Worm (Caenorhabditis elegans) whole organism, L1 larva: ENCODE measurements around the gene T24D5.3.

Experiments used
- C04F5.9 ChIP-seq: sonication (generic microtip); optimal IDR thresholded peaks from 2 replicates; lab custom pipeline; 2016; ENCODE audit warnings: missing genetic modification characterization, missing compliant biosample characterization
- Y116A8C.19 ChIP-seq: sonication (generic microtip); optimal IDR thresholded peaks from 2 replicates; lab custom pipeline; 2016; ENCODE audit warnings: missing compliant biosample characterization, missing genetic modification characterization, borderline replicate concordance
- ama-1 ChIP-seq: fragments of 150-350 bp; optimal IDR thresholded peaks from 2 replicates; lab custom pipeline; 2014
- ceh-8 ChIP-seq: fragments of 200-800 bp; sonication (Bioruptor generic); optimal IDR thresholded peaks from 2 replicates; lab custom pipeline; 2018; ENCODE audit warnings: mild to moderate bottlenecking, missing genetic modification characterization, moderate library complexity, missing compliant biosample characterization
- dsc-1 ChIP-seq: sonication (generic microtip); optimal IDR thresholded peaks from 2 replicates; lab custom pipeline; 2016; ENCODE audit warnings: mild to moderate bottlenecking, missing genetic modification characterization, missing compliant biosample characterization
- efl-1 ChIP-seq, 4 experiments: fragments of 150-350 bp; optimal IDR thresholded peaks in 3 of 4; peaks in 1 of 4; 1 replicate in 1 of 4; 2 replicates in 3 of 4; lab custom pipeline; 2014; ENCODE audit warnings: missing biosample characterization in 2 of 4, missing genetic modification characterization in 2 of 4, missing genetic modification reagents in 2 of 4
- egl-13 ChIP-seq: sonication (generic microtip); optimal IDR thresholded peaks from 2 replicates; lab custom pipeline; 2016; ENCODE audit warnings: missing genotype, missing genetic modification reagents, missing genetic modification characterization, missing compliant biosample characterization
- fkh-10 ChIP-seq: sonication (generic microtip); optimal IDR thresholded peaks from 2 replicates; lab custom pipeline; 2017; ENCODE audit warnings: missing biosample characterization, missing genetic modification reagents, missing genetic modification characterization
- fkh-8 ChIP-seq: sonication (generic microtip); optimal IDR thresholded peaks from 2 replicates; lab custom pipeline; 2016; ENCODE audit warnings: mild to moderate bottlenecking, missing genetic modification characterization, missing compliant biosample characterization
- fos-1 ChIP-seq: fragments of 150-350 bp; optimal IDR thresholded peaks from 2 replicates; lab custom pipeline; 2014; ENCODE audit warnings: missing biosample characterization, missing genetic modification characterization
- hlh-17 ChIP-seq: fragments of 200-800 bp; sonication (Bioruptor generic); optimal IDR thresholded peaks from 2 replicates; lab custom pipeline; 2018; ENCODE audit warnings: missing genetic modification characterization, mild to moderate bottlenecking, missing compliant biosample characterization, moderate library complexity, borderline replicate concordance
- hpl-2 ChIP-seq: fragments of 150-350 bp; optimal IDR thresholded peaks from 2 replicates; lab custom pipeline; 2014; ENCODE audit warnings: missing biosample characterization, missing genetic modification reagents, missing genetic modification characterization
- irx-1 ChIP-seq: sonication (generic microtip); optimal IDR thresholded peaks from 2 replicates; lab custom pipeline; 2016; ENCODE audit warnings: missing genetic modification characterization, missing compliant biosample characterization
- isw-1 ChIP-seq: fragments of 200-800 bp; sonication (Bioruptor generic); IDR thresholded peaks from 2 replicates; pipeline ENCODE4 v1.3.6; 2022; ENCODE audit warnings: missing genetic modification characterization, missing compliant biosample characterization
- jun-1 ChIP-seq: fragments of 150-350 bp; optimal IDR thresholded peaks from 2 replicates; lab custom pipeline; 2014; ENCODE audit warnings: missing biosample characterization, missing genetic modification reagents, missing genetic modification characterization
- lin-14 ChIP-seq: fragments of 200-800 bp; sonication (Bioruptor generic); optimal IDR thresholded peaks from 2 replicates; lab custom pipeline; 2018; ENCODE audit warnings: mild to moderate bottlenecking, missing genetic modification characterization, moderate library complexity, missing compliant biosample characterization
- lin-15B ChIP-seq: fragments of 150-350 bp; sonication (generic microtip); optimal IDR thresholded peaks from 3 replicates; lab custom pipeline; 2014; ENCODE audit warnings: missing biosample characterization, missing genetic modification characterization
- lin-35 ChIP-seq, 2 experiments: fragments of 150-350 bp; optimal IDR thresholded peaks; 2 replicates each; lab custom pipeline; 2014; ENCODE audit warnings: missing biosample characterization in 2 of 2, missing genetic modification characterization in 2 of 2, missing genetic modification reagents in 2 of 2
- lir-3 ChIP-seq: sonication (generic microtip); optimal IDR thresholded peaks from 2 replicates; lab custom pipeline; 2016; ENCODE audit warnings: mild to moderate bottlenecking, missing genetic modification characterization, moderate library complexity, missing compliant biosample characterization; ENCODE audit not compliant: poor library complexity
- lsy-2 ChIP-seq, 2 experiments: fragments of 150-350 bp; optimal IDR thresholded peaks; 2 replicates each; lab custom pipeline; 2014; ENCODE audit warnings: missing biosample characterization in 2 of 2, missing genetic modification characterization in 2 of 2
- mdl-1 ChIP-seq, 2 experiments: fragments of 150-350 bp; optimal IDR thresholded peaks; 2 replicates each; lab custom pipeline; 2014 to 2017; ENCODE audit warnings: missing biosample characterization in 2 of 2, missing genetic modification characterization in 2 of 2, inconsistent platforms in 1 of 2
- mef-2 ChIP-seq: fragments of 150-350 bp; optimal IDR thresholded peaks from 2 replicates; lab custom pipeline; 2014; ENCODE audit warnings: missing biosample characterization, missing genetic modification characterization
- mep-1 ChIP-seq: fragments of 150-350 bp; optimal IDR thresholded peaks from 2 replicates; lab custom pipeline; 2014; ENCODE audit warnings: missing biosample characterization, missing genetic modification characterization
- nhr-12 ChIP-seq: sonication (generic microtip); optimal IDR thresholded peaks from 2 replicates; lab custom pipeline; 2017; ENCODE audit warnings: missing biosample characterization, missing genetic modification characterization
- nhr-237 ChIP-seq: fragments of 150-350 bp; optimal IDR thresholded peaks from 2 replicates; lab custom pipeline; 2014; ENCODE audit warnings: missing biosample characterization, missing genetic modification characterization
- nhr-47 ChIP-seq: sonication (generic microtip); optimal IDR thresholded peaks from 2 replicates; lab custom pipeline; 2016; ENCODE audit warnings: mild to moderate bottlenecking, missing genetic modification characterization, moderate library complexity, missing compliant biosample characterization
- nhr-71 ChIP-seq: sonication (generic microtip); optimal IDR thresholded peaks from 2 replicates; lab custom pipeline; 2016; ENCODE audit warnings: mild to moderate bottlenecking, missing genetic modification characterization, moderate library complexity, missing compliant biosample characterization
- nhr-84 ChIP-seq: sonication (generic microtip); optimal IDR thresholded peaks from 2 replicates; lab custom pipeline; 2017; ENCODE audit warnings: missing biosample characterization, missing genetic modification characterization
- nhr-85 ChIP-seq: sonication (generic microtip); peaks from one replicate; lab custom pipeline; 2016; ENCODE audit warnings: missing genetic modification characterization, inconsistent platforms, missing compliant biosample characterization
- nhr-90 ChIP-seq: sonication (generic microtip); optimal IDR thresholded peaks from 2 replicates; lab custom pipeline; 2016; ENCODE audit warnings: mild to moderate bottlenecking, missing genetic modification characterization, missing compliant biosample characterization; ENCODE audit not compliant: poor library complexity
- pag-3 ChIP-seq: sonication (generic microtip); optimal IDR thresholded peaks from 2 replicates; lab custom pipeline; 2017; ENCODE audit warnings: missing genetic modification characterization, mild to moderate bottlenecking, missing compliant biosample characterization, antibody characterized with exemption, borderline replicate concordance; ENCODE audit not compliant: insufficient read depth
- pax-3 ChIP-seq: fragments of 200-800 bp; sonication (Bioruptor generic); optimal IDR thresholded peaks from 2 replicates; lab custom pipeline; 2018; ENCODE audit warnings: mild to moderate bottlenecking, missing genetic modification characterization, moderate library complexity, missing compliant biosample characterization
- sox-4 ChIP-seq: sonication (generic microtip); optimal IDR thresholded peaks from 2 replicates; lab custom pipeline; 2016; ENCODE audit warnings: missing genetic modification characterization, missing compliant biosample characterization
- sup-37 ChIP-seq: fragments of 200-800 bp; sonication (Bioruptor generic); optimal IDR thresholded peaks from 2 replicates; lab custom pipeline; 2018; ENCODE audit warnings: mild to moderate bottlenecking, missing genetic modification characterization, missing compliant biosample characterization
- swsn-7 ChIP-seq: sonication (generic microtip); optimal IDR thresholded peaks from 2 replicates; lab custom pipeline; 2016; ENCODE audit warnings: missing genetic modification characterization, missing compliant biosample characterization
- tbx-2 ChIP-seq: sonication (generic microtip); optimal IDR thresholded peaks from 2 replicates; lab custom pipeline; 2016; ENCODE audit warnings: missing genetic modification characterization, missing compliant biosample characterization
- tlp-1 ChIP-seq: fragments of 150-350 bp; optimal IDR thresholded peaks from 2 replicates; lab custom pipeline; 2014; ENCODE audit warnings: missing biosample characterization, missing genetic modification characterization
- unc-130 ChIP-seq: fragments of 150-350 bp; optimal IDR thresholded peaks from 2 replicates; lab custom pipeline; 2017; ENCODE audit warnings: missing biosample characterization, missing genetic modification characterization, inconsistent platforms
- unc-86 ChIP-seq: sonication (generic microtip); optimal IDR thresholded peaks from 2 replicates; lab custom pipeline; 2016; ENCODE audit warnings: missing genetic modification characterization, missing compliant biosample characterization
- vab-15 ChIP-seq: sonication (generic microtip); optimal IDR thresholded peaks from 2 replicates; lab custom pipeline; 2017; ENCODE audit warnings: missing genotype, mild to moderate bottlenecking, missing genetic modification characterization, missing compliant biosample characterization
- xbp-1 ChIP-seq: sonication (generic microtip); optimal IDR thresholded peaks from 2 replicates; lab custom pipeline; 2016; ENCODE audit warnings: missing genetic modification characterization, missing compliant biosample characterization
- zag-1 ChIP-seq: fragments of 150-350 bp; optimal IDR thresholded peaks from 2 replicates; lab custom pipeline; 2014; ENCODE audit warnings: missing biosample characterization, missing genetic modification characterization
- ztf-11 ChIP-seq, 2 experiments: sonication (generic microtip); optimal IDR thresholded peaks; 2 replicates each; lab custom pipeline; 2016 to 2017; ENCODE audit warnings: missing genetic modification characterization in 2 of 2, missing biosample characterization in 1 of 2, missing compliant biosample characterization in 1 of 2
- ztf-4 ChIP-seq: fragments of 150-350 bp; optimal IDR thresholded peaks from 2 replicates; lab custom pipeline; 2014; ENCODE audit warnings: missing biosample characterization, missing genetic modification characterization

The T24D5.3 gene

DNA sequence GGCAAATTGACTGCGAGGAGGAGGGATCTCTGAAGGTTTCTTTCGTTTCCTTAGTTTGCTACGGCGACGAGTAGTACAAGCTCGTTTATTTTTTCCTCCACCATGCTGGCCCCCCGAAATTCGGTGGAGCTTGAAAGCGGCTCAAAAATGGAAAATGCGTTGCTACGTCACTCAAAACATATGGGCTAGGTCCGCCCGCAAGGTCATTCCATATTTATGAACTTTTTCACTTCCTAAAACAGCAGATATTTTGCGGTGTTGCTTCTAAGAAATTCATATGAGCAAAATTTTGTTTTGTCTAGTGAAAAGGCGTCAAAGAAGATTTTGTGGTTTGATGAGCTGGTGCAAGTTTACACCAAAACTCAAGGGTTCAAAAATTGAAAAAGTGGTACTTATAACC is 45.4 kb upstream of the T24D5.3 start:
- no peak for TF ChIP-seq lsy-2 (tag; optimal IDR thresholded peaks at IDR 0.05; lab: Kevin White, UChicago)
- peak; percentile 70 for TF ChIP-seq unc-86 (tag; lab: Kevin White, UChicago)
- peak; percentile 13 for TF ChIP-seq lin-14 (GFP tag; lab: Kevin White, UChicago)

DNA sequence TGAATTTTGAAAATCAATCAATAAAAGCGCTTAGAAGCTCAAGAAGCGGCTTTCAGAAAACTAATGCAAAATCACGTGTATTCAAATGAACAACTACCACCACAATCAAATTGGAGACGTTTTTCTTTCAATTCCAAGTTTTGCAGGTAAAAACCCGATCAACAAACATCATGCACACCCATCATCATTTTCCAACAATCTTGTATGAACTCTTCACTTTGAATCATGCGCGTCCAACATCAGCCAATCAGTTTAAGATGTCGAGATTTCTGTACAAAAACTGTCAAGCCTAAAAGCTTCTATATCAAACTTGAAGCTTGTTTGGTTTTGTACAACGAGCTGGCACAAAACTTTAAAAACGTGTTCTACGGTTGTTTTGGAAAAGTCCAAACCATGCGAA is 41.1 kb upstream of the T24D5.3 start:
- TF ChIP-seq tlp-1 (tag; lab: Kevin White, UChicago) = no peak
- no peak for TF ChIP-seq fos-1 (tag; lab: Kevin White, UChicago)

DNA sequence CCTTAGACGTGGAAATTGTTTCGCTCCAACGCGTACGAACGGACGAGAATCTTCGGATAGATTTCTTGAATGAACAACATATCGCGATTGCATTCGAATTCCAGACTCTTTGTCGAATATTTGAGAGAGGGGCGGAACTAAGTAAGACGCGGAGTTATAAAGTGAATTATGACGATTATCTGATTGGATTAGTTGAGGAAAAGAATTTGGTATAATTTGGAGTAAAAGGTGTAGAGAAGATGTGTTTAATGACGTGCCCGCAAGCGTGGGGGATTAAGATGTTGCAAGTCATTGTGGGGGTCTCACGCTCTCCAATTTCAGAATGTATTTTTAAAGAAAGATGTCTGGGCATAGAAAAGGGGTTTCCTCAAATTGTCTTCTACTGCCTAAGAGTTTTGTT is 34.8 kb upstream of the T24D5.3 start:
- TF ChIP-seq zag-1 (no peak), ama-1 (lab: Kevin White, UChicago) (no peak), ztf-11 (tag; optimal IDR thresholded peaks at IDR 0.05; lab: Kevin White, UChicago) (no peak), Y116A8C.19 (tag; lab: Kevin White, UChicago) (no peak), swsn-7 (tag; lab: Kevin White, UChicago) (no peak), sox-4 (tag; lab: Kevin White, UChicago) (no peak), tbx-2 (tag; lab: Kevin White, UChicago) (no peak), sup-37 (no peak), nhr-71 (tag; lab: Kevin White, UChicago) (no peak), nhr-47 (tag; lab: Kevin White, UChicago) (peak; percentile 50), vab-15 (tag; lab: Kevin White, UChicago) (no peak), dsc-1 (tag; lab: Kevin White, UChicago) (peak; percentile 94), lsy-2 (tag; optimal IDR thresholded peaks at IDR 0.05; lab: Kevin White, UChicago) (no peak), nhr-90 (no peak), unc-130 (no peak), nhr-85 (tag; lab: Kevin White, UChicago) (no peak), fkh-8 (peak; percentile 52), lir-3 (no peak), pax-3 (tag; lab: Kevin White, UChicago) (peak; percentile 50), xbp-1 (no peak), lin-15B (tag; lab: Kevin White, UChicago) (no peak), jun-1 (tag; lab: Kevin White, UChicago) (no peak), mdl-1 (tag; optimal IDR thresholded peaks at IDR 0.05; lab: Kevin White, UChicago) (no peak), lin-35 (GFP tag; optimal IDR thresholded peaks at IDR 0.05; lab: Kevin White, UChicago) (no peak), irx-1 (tag; lab: Kevin White, UChicago) (no peak), nhr-84 (no peak), egl-13 (tag; lab: Kevin White, UChicago) (no peak)
- TF ChIP-seq, all 84 proteins: peak for 4

DNA sequence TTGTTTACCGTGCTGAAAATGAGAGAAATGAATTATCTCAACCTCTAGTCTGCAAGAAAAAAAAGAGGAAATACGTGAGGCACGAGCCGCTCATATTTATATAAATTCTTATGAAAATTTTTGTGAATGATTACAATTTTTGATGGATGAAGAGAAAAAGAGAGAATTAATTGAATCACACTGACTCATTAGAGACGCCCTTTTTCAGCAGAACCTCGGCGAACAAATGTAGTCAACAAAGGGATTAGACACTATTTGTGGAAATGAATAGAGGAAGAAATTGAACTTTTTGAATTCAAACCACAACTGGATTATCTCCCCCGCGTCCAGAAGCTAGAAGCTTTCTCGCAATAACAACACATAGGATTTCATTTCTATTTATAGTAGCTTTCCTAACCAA is 33.1 kb upstream of the T24D5.3 start:
- TF ChIP-seq fkh-8 = peak; percentile 58
- no peak for TF ChIP-seq hpl-2
- TF ChIP-seq lin-14 (GFP tag; lab: Kevin White, UChicago) = peak; percentile 34
- no peak for TF ChIP-seq nhr-71 (tag; lab: Kevin White, UChicago)
- TF ChIP-seq dsc-1 (tag; lab: Kevin White, UChicago) = peak; percentile 86

DNA sequence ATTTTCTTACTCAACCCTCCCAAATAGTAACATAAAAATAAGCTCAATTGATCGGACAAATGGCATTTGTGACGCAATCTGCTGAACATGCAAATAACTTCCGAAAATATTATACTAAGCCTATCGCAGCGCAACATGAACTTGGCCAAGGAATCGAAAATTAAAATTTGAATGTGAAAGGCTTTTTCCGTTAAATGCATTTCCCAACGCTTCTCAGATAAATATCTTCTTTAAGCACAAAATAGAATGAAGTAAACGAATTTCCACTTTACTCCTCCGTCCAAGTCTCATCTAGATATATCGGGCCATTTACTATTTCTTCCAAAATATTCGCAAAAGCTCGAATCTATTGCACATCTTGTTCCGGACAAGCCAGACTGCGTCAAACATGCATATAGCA is 30.8 kb upstream of the T24D5.3 start:
- TF ChIP-seq lin-14 (GFP tag; lab: Kevin White, UChicago) (peak; percentile 30), fkh-10 (peak; percentile 82), ztf-4 (no peak)

DNA sequence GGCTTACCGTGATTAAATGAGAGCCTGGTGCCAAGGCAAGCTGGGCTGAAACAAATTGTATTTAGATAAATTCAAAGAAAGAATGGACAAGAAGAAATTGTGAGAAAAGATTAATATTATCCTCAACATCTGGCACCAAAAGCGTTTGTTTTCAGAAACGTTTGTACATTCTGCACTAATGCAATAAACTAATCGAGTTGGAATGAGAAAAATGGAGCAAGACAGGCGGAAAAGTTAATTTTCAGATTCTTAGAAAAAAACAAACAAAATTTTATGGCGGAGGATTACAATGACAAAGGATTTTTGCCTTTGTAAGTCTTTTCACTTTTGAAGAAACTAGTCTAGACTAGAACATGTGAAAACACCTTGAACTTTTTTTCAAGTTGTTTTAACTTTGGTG is 28.2 kb upstream of the T24D5.3 start, which contains the start of gene npr-4:
npr-4 (minus strand) TSS at position 52 of the 400 bp plus-strand sequence.
- TF ChIP-seq nhr-47 (tag; lab: Kevin White, UChicago) = peak; percentile 36
- no peak for TF ChIP-seq C04F5.9 (tag; lab: Kevin White, UChicago)
- no peak for TF ChIP-seq mep-1 (tag; lab: Kevin White, UChicago)
- no peak for TF ChIP-seq isw-1 (GFP tag; lab: Robert Waterston, UW)
- TF ChIP-seq hpl-2 = no peak
- peak; percentile 25 for TF ChIP-seq nhr-71 (tag; lab: Kevin White, UChicago)
- no peak for TF ChIP-seq pag-3
- no peak for TF ChIP-seq zag-1
- TF ChIP-seq nhr-12 (tag; lab: Kevin White, UChicago) = no peak
- TF ChIP-seq ceh-8 (GFP tag; lab: Kevin White, UChicago) = peak; percentile 65
- no peak for TF ChIP-seq mef-2 (tag; lab: Kevin White, UChicago)
- TF ChIP-seq hlh-17 (GFP tag; lab: Kevin White, UChicago) = no peak
- TF ChIP-seq nhr-237 (tag; lab: Kevin White, UChicago) = no peak
- peak; percentile 20 for TF ChIP-seq fkh-8
- TF ChIP-seq efl-1 (optimal IDR thresholded peaks at IDR 0.05; lab: Kevin White, UChicago) = no peak
- TF ChIP-seq efl-1 (GFP tag; optimal IDR thresholded peaks at IDR 0.05 in 1 of 2; lab: Kevin White, UChicago) = peak in 1 of 2 experiments; percentile 54
